Fruit fly (Drosophila melanogaster) whole organism, adult: Measurements from ENCODE around the gene CG13280.

ENCODE experiments used
- CG7101 ChIP-seq: fragments of 200-800 bp; sonication (Bioruptor generic); optimal IDR thresholded peaks from 2 replicates; lab custom pipeline; 2018; ENCODE audit warnings: missing biosample characterization, mild to moderate bottlenecking, missing genetic modification characterization, moderate library complexity
- Hr96 ChIP-seq: fragments of 200-800 bp; sonication (Bioruptor generic); optimal IDR thresholded peaks from 2 replicates; lab custom pipeline; 2016; ENCODE audit warnings: missing biosample characterization, missing genetic modification characterization
- cnc ChIP-seq, 2 experiments: fragments of >200 bp; optimal IDR thresholded peaks; 2 replicates each; lab custom pipeline; 2017

DNA sequence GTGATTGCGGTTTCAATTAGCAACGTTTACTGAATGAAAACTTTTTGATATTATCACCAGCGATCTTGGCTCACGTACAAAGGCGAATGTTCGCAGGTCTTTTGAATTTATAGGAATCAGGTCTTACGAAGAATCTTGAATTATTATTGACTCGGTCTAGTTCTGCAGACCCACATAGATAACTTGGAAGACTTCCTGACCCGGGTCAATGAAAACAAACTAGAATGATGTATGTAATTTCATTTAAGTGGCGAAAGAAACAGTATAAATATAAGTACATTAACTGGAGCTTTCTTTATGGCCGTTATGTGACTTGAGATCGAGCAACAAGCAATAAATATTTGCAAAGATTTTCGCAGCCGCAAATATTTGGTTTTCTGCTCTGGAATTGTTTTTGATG, 13.5 kb upstream of the CG13280 start, which contains the start of gene CG13282:
- TF ChIP-seq CG7101 (tag; lab: Kevin White, UChicago) (no peak), Hr96 (GFP tag; lab: Kevin White, UChicago) (no peak), cnc (optimal IDR thresholded peaks at IDR 0.05; lab: Kevin White, UChicago) (no peak)
